Fruit fly (Drosophila melanogaster) whole organism, prepupa: ENCODE measurements around the gene CG9522.

Source experiments
- Blimp-1 ChIP-seq: fragments of 200-800 bp; sonication (Bioruptor generic); optimal IDR thresholded peaks from 3 replicates; lab custom pipeline; 2017; ENCODE audit warnings: missing biosample characterization, missing genetic modification characterization, mild to moderate bottlenecking, moderate library complexity, missing genetic modification reagents
- CG10631 ChIP-seq: fragments of 200-800 bp; sonication (Bioruptor generic); optimal IDR thresholded peaks from 2 replicates; lab custom pipeline; 2016; ENCODE audit warnings: missing biosample characterization, missing genetic modification characterization
- CG10669 ChIP-seq: fragments of 200-800 bp; sonication (Bioruptor generic); optimal IDR thresholded peaks from 3 replicates; lab custom pipeline; 2018; ENCODE audit warnings: missing biosample characterization, mild to moderate bottlenecking, missing genetic modification characterization, moderate library complexity
- CG11762 ChIP-seq: fragments of 200-800 bp; sonication (Bioruptor generic); optimal IDR thresholded peaks from 3 replicates; lab custom pipeline; 2016; ENCODE audit warnings: missing biosample characterization, missing genetic modification characterization; ENCODE audit not compliant: insufficient read depth
- CG15336 ChIP-seq: fragments of 200-800 bp; sonication (Bioruptor generic); IDR thresholded peaks from 2 replicates; pipeline ENCODE4 v1.3.6; 2022; ENCODE audit warnings: missing biosample characterization, missing genetic modification characterization
- CG1621 ChIP-seq: fragments of 200-800 bp; sonication (Bioruptor generic); optimal IDR thresholded peaks from 3 replicates; lab custom pipeline; 2018; ENCODE audit warnings: missing biosample characterization, mild to moderate bottlenecking, missing genetic modification characterization
- CG3032 ChIP-seq: fragments of 200-800 bp; optimal IDR thresholded peaks from 2 replicates; lab custom pipeline; 2019; ENCODE audit warnings: missing biosample characterization, mild to moderate bottlenecking, missing genetic modification characterization, moderate library complexity
- CG31627 ChIP-seq: fragments of 200-800 bp; sonication (Bioruptor generic); optimal IDR thresholded peaks from 3 replicates; lab custom pipeline; 2016; ENCODE audit warnings: missing biosample characterization, missing genetic modification characterization
- CG32006 ChIP-seq: fragments of 200-800 bp; sonication (Bioruptor generic); optimal IDR thresholded peaks from 3 replicates; lab custom pipeline; 2017; ENCODE audit warnings: missing biosample characterization, mild to moderate bottlenecking, missing genetic modification characterization
- CG34406 ChIP-seq: fragments of 200-800 bp; sonication (Bioruptor generic); optimal IDR thresholded peaks from 3 replicates; lab custom pipeline; 2016; ENCODE audit warnings: missing biosample characterization, missing genetic modification characterization
- CG4318 ChIP-seq: fragments of 200-800 bp; sonication (Bioruptor generic); optimal IDR thresholded peaks from 3 replicates; lab custom pipeline; 2017; ENCODE audit warnings: missing biosample characterization, mild to moderate bottlenecking, missing genetic modification characterization
- CG6163 ChIP-seq: fragments of 200-800 bp; sonication (Bioruptor generic); IDR thresholded peaks from 3 replicates; pipeline ENCODE4 v1.3.6; 2022; ENCODE audit warnings: missing biosample characterization, missing genetic modification characterization
- CG6276 ChIP-seq: fragments of 200-800 bp; sonication (Bioruptor generic); optimal IDR thresholded peaks from 2 replicates; lab custom pipeline; 2017; ENCODE audit warnings: missing biosample characterization, mild to moderate bottlenecking, missing genetic modification characterization
- CG6792 ChIP-seq: fragments of 200-800 bp; sonication (Bioruptor generic); optimal IDR thresholded peaks from 3 replicates; lab custom pipeline; 2016; ENCODE audit warnings: missing biosample characterization, missing genetic modification characterization
- CG6808 ChIP-seq: fragments of 200-800 bp; sonication (Bioruptor generic); optimal IDR thresholded peaks from 3 replicates; lab custom pipeline; 2017; ENCODE audit warnings: missing biosample characterization, missing genetic modification characterization, mild to moderate bottlenecking, moderate library complexity, missing genetic modification reagents
- CG6854 ChIP-seq: fragments of 200-800 bp; sonication (Bioruptor generic); optimal IDR thresholded peaks from 2 replicates; lab custom pipeline; 2017; ENCODE audit warnings: missing biosample characterization, mild to moderate bottlenecking, missing genetic modification characterization
- CG7368 ChIP-seq: fragments of 200-800 bp; sonication (Bioruptor generic); optimal IDR thresholded peaks from 3 replicates; lab custom pipeline; 2016; ENCODE audit warnings: missing biosample characterization, missing genetic modification characterization
- CG8119 ChIP-seq: fragments of 200-800 bp; sonication (Bioruptor generic); IDR thresholded peaks from 3 replicates; pipeline ENCODE4 v1.3.6; 2022; ENCODE audit warnings: missing biosample characterization, missing genetic modification characterization
- CG8319 ChIP-seq: fragments of 200-800 bp; sonication (Bioruptor generic); optimal IDR thresholded peaks from 3 replicates; lab custom pipeline; 2016; ENCODE audit warnings: missing biosample characterization, missing genetic modification characterization
- CG8632 ChIP-seq: fragments of 200-800 bp; sonication (Bioruptor generic); optimal IDR thresholded peaks from 3 replicates; lab custom pipeline; 2016; ENCODE audit warnings: missing biosample characterization, missing genetic modification characterization
- CG9139 ChIP-seq: fragments of 200-800 bp; sonication (Bioruptor generic); optimal IDR thresholded peaks from 3 replicates; lab custom pipeline; 2017; ENCODE audit warnings: missing biosample characterization, mild to moderate bottlenecking, missing genetic modification characterization
- Eip75B ChIP-seq: fragments of 200-800 bp; sonication (Bioruptor generic); optimal IDR thresholded peaks from 3 replicates; lab custom pipeline; 2016; ENCODE audit warnings: missing biosample characterization, missing genetic modification characterization
- Eip78C ChIP-seq: fragments of 200-800 bp; sonication (Bioruptor generic); peaks from one replicate; lab custom pipeline; 2016; ENCODE audit warnings: missing biosample characterization, missing genetic modification characterization
- Eip93F ChIP-seq: fragments of 200-800 bp; sonication (Bioruptor generic); optimal IDR thresholded peaks from 2 replicates; lab custom pipeline; 2016; ENCODE audit warnings: missing biosample characterization, mild to moderate bottlenecking, missing genetic modification characterization
- Ets21C ChIP-seq: fragments of 200-800 bp; sonication (Bioruptor generic); optimal IDR thresholded peaks from 3 replicates; lab custom pipeline; 2016; ENCODE audit warnings: missing biosample characterization, missing genetic modification characterization
- Ets96B ChIP-seq: fragments of 200-800 bp; optimal IDR thresholded peaks from 2 replicates; lab custom pipeline; 2019; ENCODE audit warnings: missing biosample characterization, mild to moderate bottlenecking, missing genetic modification characterization, moderate library complexity
- Gug ChIP-seq: fragments of 200-800 bp; sonication (Bioruptor generic); IDR thresholded peaks from 2 replicates; pipeline ENCODE4 v1.3.6; 2022; ENCODE audit warnings: missing biosample characterization, missing genetic modification characterization
- Hr38 ChIP-seq: sonication (Bioruptor generic); optimal IDR thresholded peaks from 2 replicates; lab custom pipeline; 2016; ENCODE audit warnings: missing biosample characterization, missing genetic modification characterization
- Hr39 ChIP-seq: fragments of 200-800 bp; sonication (Bioruptor generic); optimal IDR thresholded peaks from 2 replicates; lab custom pipeline; 2016; ENCODE audit warnings: missing biosample characterization, missing genetic modification characterization
- Hr4 ChIP-seq: fragments of 200-800 bp; sonication (Bioruptor generic); optimal IDR thresholded peaks from 3 replicates; lab custom pipeline; 2016; ENCODE audit warnings: missing biosample characterization, missing genetic modification characterization
- Lpt ChIP-seq: fragments of 200-800 bp; sonication (Bioruptor generic); optimal IDR thresholded peaks from 3 replicates; lab custom pipeline; 2016; ENCODE audit warnings: missing biosample characterization, missing genetic modification characterization
- Met ChIP-seq: fragments of 200-800 bp; sonication (Bioruptor generic); optimal IDR thresholded peaks from 3 replicates; lab custom pipeline; 2016; ENCODE audit warnings: missing biosample characterization, missing genetic modification characterization
- OdsH ChIP-seq: fragments of 200-800 bp; sonication (Bioruptor generic); optimal IDR thresholded peaks from 3 replicates; lab custom pipeline; 2016; ENCODE audit warnings: missing biosample characterization, missing genetic modification characterization
- Smox ChIP-seq: fragments of 200-800 bp; sonication (Bioruptor generic); optimal IDR thresholded peaks from 3 replicates; lab custom pipeline; 2016; ENCODE audit warnings: missing biosample characterization, missing genetic modification characterization
- Sox14 ChIP-seq: fragments of 200-800 bp; sonication (Bioruptor generic); optimal IDR thresholded peaks from 3 replicates; lab custom pipeline; 2016; ENCODE audit warnings: missing biosample characterization, missing genetic modification characterization
- Sox15 ChIP-seq: fragments of 200-800 bp; sonication (Bioruptor generic); optimal IDR thresholded peaks from 3 replicates; lab custom pipeline; 2016; ENCODE audit warnings: missing biosample characterization, missing genetic modification characterization
- achi ChIP-seq: fragments of 200-800 bp; sonication (Bioruptor generic); optimal IDR thresholded peaks from 3 replicates; lab custom pipeline; 2016; ENCODE audit warnings: missing biosample characterization, missing genetic modification characterization
- acj6 ChIP-seq: fragments of 200-800 bp; sonication (Bioruptor generic); optimal IDR thresholded peaks from 3 replicates; lab custom pipeline; 2016; ENCODE audit warnings: missing biosample characterization, missing genetic modification characterization
- cyc ChIP-seq: fragments of 200-800 bp; sonication (Bioruptor generic); optimal IDR thresholded peaks from 3 replicates; lab custom pipeline; 2016; ENCODE audit warnings: missing biosample characterization, missing genetic modification characterization
- dac ChIP-seq: fragments of 200-800 bp; sonication (Bioruptor generic); optimal IDR thresholded peaks from 2 replicates; lab custom pipeline; 2017; ENCODE audit warnings: missing biosample characterization, mild to moderate bottlenecking, missing genetic modification characterization
- esn ChIP-seq: fragments of 200-800 bp; sonication (Bioruptor generic); optimal IDR thresholded peaks from 2 replicates; lab custom pipeline; 2016; ENCODE audit warnings: missing biosample characterization, mild to moderate bottlenecking, missing genetic modification characterization, moderate library complexity
- fd59A ChIP-seq: fragments of 200-800 bp; sonication (Bioruptor generic); optimal IDR thresholded peaks from 2 replicates; lab custom pipeline; 2017; ENCODE audit warnings: missing biosample characterization, mild to moderate bottlenecking, missing genetic modification characterization, missing genetic modification reagents
- fd85E ChIP-seq: fragments of 200-800 bp; sonication (Bioruptor generic); optimal IDR thresholded peaks from 3 replicates; lab custom pipeline; 2016; ENCODE audit warnings: missing biosample characterization, missing genetic modification characterization
- fkh ChIP-seq: fragments of 200-800 bp; sonication (Bioruptor generic); optimal IDR thresholded peaks from 3 replicates; lab custom pipeline; 2017; ENCODE audit warnings: missing biosample characterization, mild to moderate bottlenecking, missing genetic modification characterization, moderate library complexity
- net ChIP-seq: fragments of 200-800 bp; sonication (Bioruptor generic); optimal IDR thresholded peaks from 3 replicates; lab custom pipeline; 2016; ENCODE audit warnings: missing biosample characterization, missing genetic modification characterization
- pdm3 ChIP-seq: fragments of 200-800 bp; sonication (Bioruptor generic); optimal IDR thresholded peaks from 3 replicates; lab custom pipeline; 2016; ENCODE audit warnings: missing biosample characterization, missing genetic modification characterization
- salr ChIP-seq, 2 experiments: fragments of 200-800 bp; sonication (Bioruptor generic); optimal IDR thresholded peaks; 3 replicates each; lab custom pipeline; 2016 to 2018; ENCODE audit warnings: missing biosample characterization in 2 of 2, missing genetic modification characterization in 2 of 2, mild to moderate bottlenecking in 1 of 2
- spab ChIP-seq: fragments of 200-800 bp; sonication (Bioruptor generic); optimal IDR thresholded peaks from 2 replicates; lab custom pipeline; 2017; ENCODE audit warnings: missing biosample characterization, mild to moderate bottlenecking, missing genetic modification characterization, missing genetic modification reagents
- ss ChIP-seq, 2 experiments: fragments of 200-800 bp; sonication (Bioruptor generic); optimal IDR thresholded peaks; 2 replicates in 1 of 2; 3 replicates in 1 of 2; lab custom pipeline; 2017 to 2018; ENCODE audit warnings: mild to moderate bottlenecking in 2 of 2, missing biosample characterization in 2 of 2, missing genetic modification characterization in 2 of 2, moderate library complexity in 1 of 2
- svp ChIP-seq: fragments of 200-800 bp; sonication (Bioruptor generic); peaks from one replicate; lab custom pipeline; 2016; ENCODE audit warnings: missing biosample characterization, missing genetic modification characterization
- vri ChIP-seq: fragments of 200-800 bp; sonication (Bioruptor generic); optimal IDR thresholded peaks from 3 replicates; lab custom pipeline; 2016; ENCODE audit warnings: missing biosample characterization, mild to moderate bottlenecking, missing genetic modification characterization

CG9522 gene

dm6 chrX:14848755-14849354, at the start of gene CG9522:
Gene CG9522 (minus strand): TSS chrX:14848808.
- TF ChIP-seq CG10631 (GFP tag; lab: Kevin White, UChicago) (peak; percentile 90), CG9139 (peak; percentile 82), CG11762 (GFP tag; lab: Kevin White, UChicago) (peak; percentile 85), Sox15 (peak; percentile 61), dac (GFP tag; lab: Kevin White, UChicago) (peak; percentile 63), OdsH (GFP tag; lab: Kevin White, UChicago) (peak; percentile 88), esn (GFP tag; lab: Kevin White, UChicago) (peak; percentile 84), Eip75B (peak; percentile 90), Hr38 (no peak), CG6792 (GFP tag; lab: Kevin White, UChicago) (peak; percentile 86), Hr4 (GFP tag; lab: Kevin White, UChicago) (peak; percentile 85), CG15336 (GFP tag; lab: Robert Waterston, UW) (peak; percentile 92), CG3032 (tag; lab: Kevin White, UChicago) (peak; percentile 75), Smox (peak; percentile 74), CG6163 (peak; percentile 95), Gug (GFP tag; lab: Robert Waterston, UW) (peak; percentile 77), svp (GFP tag; lab: Kevin White, UChicago) (peak; percentile 85), CG10669 (GFP tag; lab: Kevin White, UChicago) (peak; percentile 78), CG6276 (GFP tag; lab: Kevin White, UChicago) (peak; percentile 89), CG7368 (peak; percentile 70), pdm3 (GFP tag; lab: Kevin White, UChicago) (peak; percentile 86), Hr39 (GFP tag; lab: Kevin White, UChicago) (peak; percentile 65), spab (GFP tag; lab: Kevin White, UChicago) (peak; percentile 70), CG34406 (peak; percentile 80), Eip93F (no peak), net (GFP tag; lab: Kevin White, UChicago) (peak; percentile 82), salr (GFP tag; optimal IDR thresholded peaks at IDR 0.05; lab: Kevin White, UChicago) (peak; percentile 52 to 85), CG6854 (GFP tag; lab: Kevin White, UChicago) (peak; percentile 68), Sox14 (peak; percentile 86), fd85E (GFP tag; lab: Kevin White, UChicago) (peak; percentile 11), vri (peak; percentile 58), CG8119 (peak; percentile 90), acj6 (GFP tag; lab: Kevin White, UChicago) (peak; percentile 89), CG32006 (GFP tag; lab: Kevin White, UChicago) (peak; percentile 92), achi (GFP tag; lab: Kevin White, UChicago) (peak; percentile 91), CG8319 (peak; percentile 76), CG6808 (GFP tag; lab: Kevin White, UChicago) (peak; percentile 86), cyc (peak; percentile 76), CG31627 (GFP tag; lab: Kevin White, UChicago) (peak; percentile 67), fkh (GFP tag; lab: Kevin White, UChicago) (no peak), CG8632 (GFP tag; lab: Kevin White, UChicago) (peak; percentile 80), Blimp-1 (peak; percentile 21), CG4318 (GFP tag; lab: Kevin White, UChicago) (peak; percentile 83), Met (GFP tag; lab: Kevin White, UChicago) (peak; percentile 85), ss (GFP tag; optimal IDR thresholded peaks at IDR 0.05; lab: Kevin White, UChicago) (peak; percentile 85), Ets96B (tag; lab: Kevin White, UChicago) (peak; percentile 85), Eip78C (GFP tag; lab: Kevin White, UChicago) (peak; percentile 98), fd59A (GFP tag; lab: Kevin White, UChicago) (peak; percentile 76), Ets21C (GFP tag; lab: Kevin White, UChicago) (peak; percentile 53), Lpt (peak; percentile 87), CG1621 (tag; lab: Kevin White, UChicago) (peak; percentile 78)
